Fruit fly (Drosophila melanogaster): ENCODE measurements around the gene CG5846.

Gene CG5846

DNA sequence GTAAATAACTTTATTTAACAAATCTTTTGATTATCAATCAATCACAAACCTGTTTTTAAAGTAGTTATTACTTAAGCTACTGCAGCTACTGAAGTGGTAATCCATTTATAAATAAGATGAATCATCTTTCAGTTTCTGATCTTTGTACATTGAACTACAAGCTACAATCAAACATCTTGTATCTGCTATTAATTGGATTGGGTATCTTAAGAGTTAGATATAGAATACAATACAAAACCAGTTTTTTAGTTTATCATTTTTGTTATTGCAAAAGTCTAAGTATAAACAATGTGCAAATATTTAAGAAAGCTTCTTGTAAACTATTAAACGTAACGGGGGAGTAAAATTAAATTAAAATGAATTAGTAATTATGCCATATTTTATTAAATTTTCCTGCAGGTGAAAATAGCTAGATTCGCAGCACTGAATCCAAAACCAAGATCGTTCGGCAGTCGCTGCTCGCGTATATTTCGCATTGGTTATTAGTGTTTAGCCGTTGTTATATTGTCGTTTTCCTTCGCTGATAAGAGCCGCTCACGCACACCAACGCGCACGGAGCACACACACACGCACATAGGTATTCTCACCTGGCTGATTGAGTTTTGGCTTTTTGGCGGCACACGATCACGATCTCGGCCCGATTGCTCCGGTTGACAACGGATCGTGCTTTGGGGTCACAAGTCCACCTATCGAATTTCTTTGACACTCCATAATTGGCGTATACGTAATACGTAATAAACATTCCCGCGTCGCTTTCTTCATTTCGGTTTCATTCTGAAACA is 9.1 kb downstream of the CG5846 start:
- no peak for TF ChIP-seq ttk (optimal IDR thresholded peaks at IDR 0.05)
- TF ChIP-seq Sin3A (optimal IDR thresholded peaks at IDR 0.05) = no peak
- TF ChIP-seq insv (optimal IDR thresholded peaks at IDR 0.05) = no peak
- TF ChIP-seq Myc (optimal IDR thresholded peaks at IDR 0.05) = no peak
- no peak for TF ChIP-seq h (optimal IDR thresholded peaks at IDR 0.05)
- no peak for TF ChIP-seq psq (optimal IDR thresholded peaks at IDR 0.05)

DNA sequence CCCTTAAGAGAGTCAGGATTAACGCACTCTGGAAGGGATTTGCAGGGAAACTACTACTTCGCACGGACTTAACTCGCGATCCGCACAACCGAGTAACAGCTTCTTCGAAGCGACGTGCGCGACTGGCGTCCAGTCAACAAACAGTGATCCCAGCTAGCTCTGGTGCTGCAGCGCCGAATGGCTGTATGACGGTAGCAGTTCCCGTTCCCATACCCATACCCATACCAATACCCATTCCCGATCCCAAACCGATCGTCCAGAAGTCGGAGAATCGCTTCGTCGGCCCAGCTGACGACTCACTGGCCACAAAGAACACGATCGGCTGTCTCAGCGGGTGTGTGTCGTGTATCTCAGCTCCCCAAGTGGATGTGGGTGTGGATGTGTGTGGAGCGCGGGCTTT is 9.8 kb downstream of the CG5846 start, which contains the start of gene CG5853:
Gene CG5853 (minus strand): TSS at position 384 of the 400 bp plus-strand sequence.
- TF ChIP-seq psq (optimal IDR thresholded peaks at IDR 0.05) (no peak), Myc (optimal IDR thresholded peaks at IDR 0.05) (no peak), ttk (optimal IDR thresholded peaks at IDR 0.05) (no peak), h (optimal IDR thresholded peaks at IDR 0.05) (no peak), Sin3A (optimal IDR thresholded peaks at IDR 0.05) (no peak), insv (optimal IDR thresholded peaks at IDR 0.05) (no peak)

DNA sequence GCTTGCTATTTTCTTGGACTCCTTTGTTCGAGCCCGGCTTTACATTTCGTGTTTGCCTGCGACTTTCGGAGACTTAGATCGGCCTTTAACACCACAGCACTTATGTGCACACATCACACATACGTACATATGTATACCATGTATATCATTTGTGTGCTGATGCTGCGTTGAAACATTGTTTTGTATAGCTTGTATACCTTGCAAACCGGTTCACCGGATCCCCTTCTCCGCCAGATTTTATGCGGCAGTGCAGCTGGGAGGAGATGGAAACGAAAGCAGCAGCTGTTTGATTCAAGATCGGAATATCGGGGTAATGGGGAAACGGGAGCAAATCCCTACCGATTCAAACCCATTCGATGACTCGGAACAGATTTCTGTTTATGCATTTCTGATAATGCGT is 11.0 kb downstream of the CG5846 start:
- TF ChIP-seq insv (optimal IDR thresholded peaks at IDR 0.05) = no peak
- TF ChIP-seq ttk (optimal IDR thresholded peaks at IDR 0.05) = no peak
- TF ChIP-seq Myc (optimal IDR thresholded peaks at IDR 0.05) = no peak
- no peak for TF ChIP-seq h (optimal IDR thresholded peaks at IDR 0.05)
- TF ChIP-seq Sin3A (optimal IDR thresholded peaks at IDR 0.05) = no peak
- TF ChIP-seq psq (optimal IDR thresholded peaks at IDR 0.05) = no peak

DNA sequence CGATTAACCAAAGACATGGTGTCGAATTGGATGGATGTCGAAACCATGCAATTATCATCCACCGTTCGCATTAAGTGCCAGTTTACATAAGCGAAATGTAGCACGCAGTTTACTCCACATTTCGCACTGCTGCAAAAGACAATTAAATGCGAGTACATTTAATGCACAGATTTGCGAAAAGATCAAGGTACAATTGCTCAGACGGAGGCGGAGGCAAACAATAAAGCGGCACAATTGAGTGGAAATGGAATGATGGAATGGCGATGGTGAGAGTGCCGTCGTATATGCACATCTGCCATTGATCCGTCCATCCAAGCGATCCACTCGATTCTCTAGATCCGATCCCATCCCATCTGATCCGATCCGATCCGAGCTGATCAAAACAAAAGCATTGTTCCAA is 12.0 kb downstream of the CG5846 start:
- no peak for TF ChIP-seq insv (optimal IDR thresholded peaks at IDR 0.05)
- TF ChIP-seq psq (optimal IDR thresholded peaks at IDR 0.05) = no peak
- no peak for TF ChIP-seq h (optimal IDR thresholded peaks at IDR 0.05)
- no peak for TF ChIP-seq Sin3A (optimal IDR thresholded peaks at IDR 0.05)

DNA sequence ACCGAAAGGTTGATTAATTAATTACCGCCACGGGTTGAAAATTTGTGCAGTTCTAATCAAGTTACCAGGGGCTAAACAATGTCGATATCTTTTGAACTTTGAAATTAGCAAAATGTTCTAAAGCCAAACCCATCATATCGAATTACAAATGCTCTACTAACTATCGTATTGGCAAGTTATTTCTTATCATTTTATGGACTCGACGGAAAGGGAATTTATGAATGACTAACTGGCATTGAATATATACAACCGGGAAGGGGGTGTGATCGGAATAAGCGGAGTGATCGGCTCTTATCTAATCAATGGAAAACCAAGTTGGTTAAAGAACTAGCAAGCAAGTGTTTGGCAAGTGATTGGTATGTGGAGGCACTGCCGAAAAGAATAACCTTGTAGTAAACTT is 13.5 kb downstream of the CG5846 start:
- TF ChIP-seq psq (optimal IDR thresholded peaks at IDR 0.05) (no peak), ttk (optimal IDR thresholded peaks at IDR 0.05) (no peak), Sin3A (optimal IDR thresholded peaks at IDR 0.05) (no peak), Myc (optimal IDR thresholded peaks at IDR 0.05) (no peak), h (optimal IDR thresholded peaks at IDR 0.05) (no peak), insv (optimal IDR thresholded peaks at IDR 0.05) (no peak)

DNA sequence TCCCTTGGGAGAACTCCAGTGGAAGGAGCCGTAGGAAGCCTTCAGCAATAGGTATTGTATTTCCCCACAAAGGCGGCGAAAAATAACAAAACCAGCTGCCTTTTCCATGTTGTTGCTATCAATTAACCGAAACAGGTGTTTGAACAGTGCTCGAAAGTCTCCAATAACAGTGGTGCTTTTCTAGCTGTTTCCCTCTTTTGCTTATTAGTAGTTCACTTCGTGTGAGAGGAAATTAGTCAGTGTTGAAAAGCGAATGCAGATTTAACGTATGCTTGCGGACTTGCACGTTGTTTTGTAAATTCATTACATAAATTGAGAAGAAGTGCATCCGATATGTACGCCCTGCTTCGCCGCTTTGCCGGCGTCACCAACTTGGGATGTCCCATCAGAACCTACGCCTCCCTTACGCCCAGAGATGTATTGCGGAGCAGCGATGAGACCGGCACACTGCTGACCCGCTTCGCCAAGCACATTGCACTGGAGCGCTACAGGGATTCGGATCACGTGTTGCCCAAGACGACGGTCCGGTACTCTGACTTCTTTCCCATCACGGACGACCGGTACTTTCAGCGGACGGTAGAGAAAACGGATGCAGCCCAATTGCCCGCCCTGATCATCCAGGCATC is 18.3 kb downstream of the CG5846 start, which contains the start of the genes Datp and CG4619:
Gene Datp (minus strand): TSS at position 160 of the 626 bp plus-strand sequence.
Gene CG4619 (plus strand): TSS at position 233 of the 626 bp plus-strand sequence.
- TF ChIP-seq ttk (optimal IDR thresholded peaks at IDR 0.05) (no peak), h (optimal IDR thresholded peaks at IDR 0.05) (no peak), psq (optimal IDR thresholded peaks at IDR 0.05) (no peak)

DNA sequence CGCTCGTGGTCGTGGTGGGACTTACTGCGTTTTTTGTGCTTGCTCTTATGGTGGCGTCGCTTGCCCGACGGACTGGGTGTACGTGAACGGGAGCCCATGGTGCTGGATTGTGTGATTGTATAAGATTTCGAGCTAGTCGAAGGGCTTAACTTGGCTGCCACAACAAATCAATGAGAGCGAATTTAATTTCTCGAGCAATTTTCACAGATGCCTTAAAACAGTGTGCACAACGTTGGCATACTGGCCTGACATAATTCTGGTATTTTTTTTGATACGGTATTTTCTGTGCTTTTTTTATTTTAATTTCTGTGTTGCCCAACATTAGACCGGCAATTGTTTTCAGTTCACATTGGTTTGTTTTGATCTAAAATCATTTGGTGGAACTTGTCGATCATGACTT is 19.1 kb downstream of the CG5846 start, which contains the start of gene Arglu1:
Gene Arglu1 (minus strand): TSS at position 227 of the 400 bp plus-strand sequence.
- TF ChIP-seq insv (optimal IDR thresholded peaks at IDR 0.05) (no peak), h (optimal IDR thresholded peaks at IDR 0.05) (no peak), Sin3A (optimal IDR thresholded peaks at IDR 0.05) (no peak), psq (optimal IDR thresholded peaks at IDR 0.05) (no peak), Myc (optimal IDR thresholded peaks at IDR 0.05) (no peak), ttk (optimal IDR thresholded peaks at IDR 0.05) (no peak)

DNA sequence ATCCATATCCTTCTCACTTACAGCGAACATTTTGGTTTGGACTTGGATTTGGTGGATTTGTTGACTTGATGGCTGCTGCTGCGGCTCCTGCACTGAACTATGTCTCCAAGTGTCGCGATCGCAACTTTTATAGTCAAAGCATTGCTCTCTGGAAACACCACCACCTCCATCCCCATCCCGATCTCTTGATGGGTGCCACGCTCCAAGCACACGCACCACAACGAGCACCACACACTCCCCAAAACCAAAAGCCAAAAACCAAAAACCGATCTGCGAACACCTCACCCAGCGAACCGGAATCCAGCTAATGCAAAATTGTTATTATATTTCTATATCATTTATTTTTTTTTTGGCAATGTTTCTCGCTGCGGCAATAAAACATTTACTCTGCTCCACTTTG is 24.0 kb downstream of the CG5846 start, which contains the start of gene Cpr30F:
Gene Cpr30F (minus strand): TSS at position 101 of the 400 bp plus-strand sequence.
- TF ChIP-seq psq (optimal IDR thresholded peaks at IDR 0.05) = no peak
- TF ChIP-seq Sin3A (optimal IDR thresholded peaks at IDR 0.05) = no peak

DNA sequence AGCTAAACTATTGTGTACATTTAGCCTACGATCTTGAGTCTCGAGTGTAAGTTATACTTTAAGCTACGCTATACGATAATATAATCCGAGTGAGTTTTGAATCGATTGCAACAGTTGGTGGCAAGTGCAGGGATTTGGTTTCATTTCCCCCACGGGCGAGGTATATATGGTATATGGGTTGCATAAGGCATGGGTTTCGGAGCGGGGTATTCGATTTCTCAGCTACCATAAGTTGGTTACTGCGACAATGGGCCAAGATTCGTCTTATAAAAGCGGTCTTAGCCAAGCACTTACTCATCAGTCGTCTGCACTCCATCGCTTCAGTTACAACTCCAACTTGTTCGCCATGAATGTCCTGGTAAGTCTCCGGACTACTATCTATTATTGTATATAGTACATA is 26.8 kb downstream of the CG5846 start, which contains the start of gene CG42367:
Gene CG42367 (plus strand): TSS at position 301 of the 400 bp plus-strand sequence.
- no peak for TF ChIP-seq Myc (optimal IDR thresholded peaks at IDR 0.05)
- no peak for TF ChIP-seq insv (optimal IDR thresholded peaks at IDR 0.05)
- no peak for TF ChIP-seq psq (optimal IDR thresholded peaks at IDR 0.05)
- no peak for TF ChIP-seq h (optimal IDR thresholded peaks at IDR 0.05)
- no peak for TF ChIP-seq ttk (optimal IDR thresholded peaks at IDR 0.05)
- no peak for TF ChIP-seq Sin3A (optimal IDR thresholded peaks at IDR 0.05)

DNA sequence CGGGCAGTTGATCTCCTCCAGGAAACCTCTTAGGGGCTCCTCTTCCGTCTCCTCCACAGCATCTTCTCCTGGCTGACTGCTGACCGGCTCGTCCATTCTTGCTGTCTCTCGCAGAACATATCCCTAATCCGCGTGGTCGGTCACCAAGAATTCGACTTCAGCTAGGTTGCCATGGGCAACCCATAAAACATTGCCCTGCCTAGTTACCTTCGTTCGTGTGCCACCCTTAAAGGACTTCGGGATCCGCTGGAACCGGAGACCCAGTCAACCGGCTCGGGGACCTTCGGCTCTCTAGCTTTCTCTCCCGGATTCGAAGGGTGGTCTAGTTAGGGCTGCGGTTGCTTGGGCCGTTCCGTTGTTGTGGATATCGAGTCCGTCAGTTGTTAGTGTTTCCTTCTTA is 32.3 kb downstream of the CG5846 start, which contains the start of the genes TbCMF46 and CG42366:
Gene TbCMF46 (minus strand): TSS at position 101 of the 400 bp plus-strand sequence.
Gene CG42366 (plus strand): TSS at position 397 of the 400 bp plus-strand sequence.
- TF ChIP-seq Sin3A (optimal IDR thresholded peaks at IDR 0.05) (no peak), h (optimal IDR thresholded peaks at IDR 0.05) (no peak), Myc (optimal IDR thresholded peaks at IDR 0.05) (no peak), insv (optimal IDR thresholded peaks at IDR 0.05) (no peak), psq (optimal IDR thresholded peaks at IDR 0.05) (no peak), ttk (optimal IDR thresholded peaks at IDR 0.05) (no peak)

DNA sequence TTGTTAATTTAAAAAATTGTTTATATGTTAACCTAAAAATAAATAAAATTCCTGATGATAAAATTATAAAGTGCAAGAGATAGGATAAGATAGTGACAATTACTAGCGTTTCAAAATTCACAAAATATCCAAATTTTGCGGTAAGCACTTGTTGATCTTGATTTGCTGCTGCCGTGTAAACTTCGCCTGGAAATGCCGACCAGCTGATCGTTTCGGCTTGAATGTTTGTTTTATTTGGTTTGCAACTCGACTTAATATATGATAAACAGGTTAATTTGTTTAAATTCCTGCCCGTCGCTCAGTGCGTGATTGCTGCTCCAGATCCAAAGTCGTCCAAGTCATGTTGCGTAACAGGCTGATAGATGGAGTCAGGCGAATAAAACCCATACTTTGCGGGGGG is 35.6 kb downstream of the CG5846 start, which contains the start of gene CG4592:
Gene CG4592 (plus strand): TSS at position 233 of the 400 bp plus-strand sequence.
- no peak for TF ChIP-seq insv (optimal IDR thresholded peaks at IDR 0.05)
- no peak for TF ChIP-seq h (optimal IDR thresholded peaks at IDR 0.05)
- no peak for TF ChIP-seq Myc (optimal IDR thresholded peaks at IDR 0.05)
- TF ChIP-seq Sin3A (optimal IDR thresholded peaks at IDR 0.05) = no peak
- TF ChIP-seq psq (optimal IDR thresholded peaks at IDR 0.05) = no peak
- TF ChIP-seq ttk (optimal IDR thresholded peaks at IDR 0.05) = no peak

DNA sequence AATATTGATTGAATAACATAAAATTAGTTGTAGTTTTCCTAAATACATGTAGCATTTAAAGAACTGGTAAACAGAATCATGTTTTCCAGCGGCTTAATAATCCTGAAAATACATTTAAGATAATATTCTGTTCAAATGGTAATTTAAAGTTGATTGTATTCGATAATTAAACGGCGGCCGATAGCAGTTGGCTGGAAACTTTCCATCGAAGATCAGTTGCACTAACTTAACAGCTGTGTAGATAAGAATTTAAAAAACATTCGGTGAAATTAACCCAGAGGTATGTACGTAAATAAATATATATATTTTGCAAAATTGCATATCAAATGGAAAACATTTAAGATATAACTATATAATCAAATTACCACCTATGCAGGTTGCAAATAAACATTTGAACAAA is 37.1 kb downstream of the CG5846 start, which contains the start of gene CG4594:
Gene CG4594 (plus strand): TSS at position 212 of the 400 bp plus-strand sequence.
- TF ChIP-seq h (optimal IDR thresholded peaks at IDR 0.05) (no peak), ttk (optimal IDR thresholded peaks at IDR 0.05) (no peak), insv (optimal IDR thresholded peaks at IDR 0.05) (no peak), Sin3A (optimal IDR thresholded peaks at IDR 0.05) (no peak), Myc (optimal IDR thresholded peaks at IDR 0.05) (no peak), psq (optimal IDR thresholded peaks at IDR 0.05) (no peak)

All from Kc167 (cell line).